Worm (Caenorhabditis elegans) whole organism, L3 larva: ENCODE data around the gene iglr-2.

Experiments used
- R02D3.7 ChIP-seq: fragments of 150-350 bp; optimal IDR thresholded peaks from 2 replicates; lab custom pipeline; 2014; ENCODE audit warnings: missing biosample characterization, missing genetic modification characterization
- ama-1 ChIP-seq: fragments of 150-350 bp; optimal IDR thresholded peaks from 2 replicates; lab custom pipeline; 2018
- ceh-16 ChIP-seq: sonication (generic microtip); optimal IDR thresholded peaks from 2 replicates; lab custom pipeline; 2017; ENCODE audit warnings: missing biosample characterization, missing genetic modification characterization
- ceh-28 ChIP-seq: fragments of 150-350 bp; optimal IDR thresholded peaks from 2 replicates; lab custom pipeline; 2014; ENCODE audit warnings: missing biosample characterization, missing genetic modification reagents, missing genetic modification characterization
- ceh-82 ChIP-seq: fragments of 150-350 bp; optimal IDR thresholded peaks from 2 replicates; lab custom pipeline; 2014; ENCODE audit warnings: missing biosample characterization, missing genetic modification characterization
- ceh-9 ChIP-seq: sonication (generic microtip); optimal IDR thresholded peaks from 2 replicates; lab custom pipeline; 2018; ENCODE audit warnings: missing biosample characterization, missing genetic modification characterization
- daf-12 ChIP-seq: fragments of 150-350 bp; optimal IDR thresholded peaks from 2 replicates; lab custom pipeline; 2014; ENCODE audit warnings: missing biosample characterization, missing genetic modification reagents, missing genetic modification characterization
- egl-27 ChIP-seq: sonication (generic microtip); optimal IDR thresholded peaks from 4 replicates; lab custom pipeline; 2017; ENCODE audit warnings: missing biosample characterization, missing genetic modification reagents, missing genetic modification characterization
- egl-5 ChIP-seq: fragments of 150-350 bp; optimal IDR thresholded peaks from 2 replicates; lab custom pipeline; 2017; ENCODE audit warnings: missing biosample characterization, missing genetic modification reagents, missing genetic modification characterization, inconsistent platforms
- elt-1 ChIP-seq: fragments of 150-350 bp; optimal IDR thresholded peaks from 2 replicates; lab custom pipeline; 2014; ENCODE audit warnings: missing biosample characterization, missing genetic modification characterization
- elt-2 ChIP-seq: sonication (generic microtip); optimal IDR thresholded peaks from 2 replicates; lab custom pipeline; 2016; ENCODE audit warnings: missing genetic modification reagents, mild to moderate bottlenecking, missing genetic modification characterization, missing compliant biosample characterization
- elt-3 ChIP-seq, 3 experiments: fragments of 150-350 bp in 1 of 3; sonication (generic microtip) in 2 of 3; optimal IDR thresholded peaks; 2 replicates in 2 of 3; 4 replicates in 1 of 3; lab custom pipeline; 2014 to 2017; ENCODE audit warnings: missing biosample characterization in 3 of 3, missing genetic modification characterization in 3 of 3
- eor-1 ChIP-seq, 2 experiments: fragments of 150-350 bp; optimal IDR thresholded peaks; 2 replicates each; lab custom pipeline; 2014 to 2018; ENCODE audit warnings: missing biosample characterization in 2 of 2, missing genetic modification characterization in 2 of 2
- fkh-10 ChIP-seq: sonication (generic microtip); optimal IDR thresholded peaks from 2 replicates; lab custom pipeline; 2017; ENCODE audit warnings: missing biosample characterization, missing genetic modification reagents, missing genetic modification characterization
- fkh-2 ChIP-seq: fragments of 150-350 bp; optimal IDR thresholded peaks from 2 replicates; lab custom pipeline; 2014; ENCODE audit warnings: missing biosample characterization, missing genetic modification reagents, missing genetic modification characterization
- fos-1 ChIP-seq: fragments of 150-350 bp; optimal IDR thresholded peaks from 2 replicates; lab custom pipeline; 2014; ENCODE audit warnings: missing biosample characterization, missing genetic modification characterization
- hmg-11 ChIP-seq: sonication (generic microtip); optimal IDR thresholded peaks from 2 replicates; lab custom pipeline; 2016; ENCODE audit warnings: missing genetic modification characterization, missing compliant biosample characterization
- jun-1 ChIP-seq: fragments of 150-350 bp; optimal IDR thresholded peaks from 2 replicates; lab custom pipeline; 2014; ENCODE audit warnings: missing biosample characterization, missing genetic modification reagents, missing genetic modification characterization
- lin-15B ChIP-seq: fragments of 150-350 bp; optimal IDR thresholded peaks from 2 replicates; lab custom pipeline; 2014; ENCODE audit warnings: missing biosample characterization, missing genetic modification characterization
- lin-39 ChIP-seq: fragments of 150-350 bp; optimal IDR thresholded peaks from 2 replicates; lab custom pipeline; 2018; ENCODE audit warnings: missing biosample characterization, missing genetic modification reagents, missing genetic modification characterization
- lsy-12 ChIP-seq: sonication (generic microtip); optimal IDR thresholded peaks from 2 replicates; lab custom pipeline; 2016; ENCODE audit warnings: mild to moderate bottlenecking, missing genetic modification characterization, missing compliant biosample characterization
- mdl-1 ChIP-seq: fragments of 150-350 bp; optimal IDR thresholded peaks from 2 replicates; lab custom pipeline; 2014; ENCODE audit warnings: missing biosample characterization, missing genetic modification characterization
- mml-1 ChIP-seq: fragments of 150-350 bp; sonication (generic microtip); optimal IDR thresholded peaks from 3 replicates; lab custom pipeline; 2014; ENCODE audit warnings: missing biosample characterization, missing genetic modification characterization
- nfya-1 ChIP-seq: sonication (generic microtip); optimal IDR thresholded peaks from 2 replicates; lab custom pipeline; 2017; ENCODE audit warnings: missing genetic modification characterization, mild to moderate bottlenecking, missing compliant biosample characterization, antibody characterized with exemption, moderate library complexity; ENCODE audit not compliant: insufficient read depth
- nhr-11 ChIP-seq: fragments of 150-350 bp; optimal IDR thresholded peaks from 2 replicates; lab custom pipeline; 2014; ENCODE audit warnings: missing biosample characterization, missing genetic modification characterization
- nhr-23 ChIP-seq: fragments of 150-350 bp; optimal IDR thresholded peaks from 2 replicates; lab custom pipeline; 2014; ENCODE audit warnings: missing biosample characterization, missing genetic modification reagents, missing genetic modification characterization
- nhr-25 ChIP-seq: sonication (generic microtip); optimal IDR thresholded peaks from 2 replicates; lab custom pipeline; 2017; ENCODE audit warnings: missing biosample characterization, missing genetic modification characterization
- nhr-28 ChIP-seq: fragments of 150-350 bp; optimal IDR thresholded peaks from 2 replicates; lab custom pipeline; 2014; ENCODE audit warnings: missing biosample characterization, missing genetic modification characterization
- nhr-43 ChIP-seq: sonication (generic microtip); optimal IDR thresholded peaks from 2 replicates; lab custom pipeline; 2016; ENCODE audit warnings: mild to moderate bottlenecking, missing genetic modification characterization, missing compliant biosample characterization; ENCODE audit not compliant: poor library complexity, severe bottlenecking
- nhr-67 ChIP-seq: fragments of 150-350 bp; optimal IDR thresholded peaks from 2 replicates; lab custom pipeline; 2014; ENCODE audit warnings: missing biosample characterization, missing genetic modification characterization
- nhr-76 ChIP-seq: fragments of 150-350 bp; sonication (generic microtip); optimal IDR thresholded peaks from 5 replicates; lab custom pipeline; 2014; ENCODE audit warnings: missing biosample characterization, missing genetic modification characterization
- nhr-77 ChIP-seq: fragments of 150-350 bp; optimal IDR thresholded peaks from 2 replicates; lab custom pipeline; 2014; ENCODE audit warnings: missing biosample characterization, missing genetic modification characterization
- pha-4 ChIP-seq: fragments of 150-350 bp; optimal IDR thresholded peaks from 2 replicates; lab custom pipeline; 2014; ENCODE audit warnings: missing biosample characterization, missing genetic modification reagents, missing genetic modification characterization
- pqm-1 ChIP-seq: fragments of 150-350 bp; optimal IDR thresholded peaks from 2 replicates; lab custom pipeline; 2017; ENCODE audit warnings: missing biosample characterization, missing genetic modification characterization, inconsistent platforms
- sea-2 ChIP-seq: fragments of 150-350 bp; sonication (generic microtip); optimal IDR thresholded peaks from 4 replicates; lab custom pipeline; 2014; ENCODE audit warnings: missing biosample characterization, missing genetic modification reagents, missing genetic modification characterization
- snpc-4 ChIP-seq: fragments of 150-350 bp; optimal IDR thresholded peaks from 2 replicates; lab custom pipeline; 2014; ENCODE audit warnings: missing biosample characterization, missing genetic modification characterization
- tbx-2 ChIP-seq: sonication (generic microtip); optimal IDR thresholded peaks from 2 replicates; lab custom pipeline; 2016; ENCODE audit warnings: mild to moderate bottlenecking, missing genetic modification characterization, missing compliant biosample characterization
- unc-39 ChIP-seq: sonication (generic microtip); optimal IDR thresholded peaks from 4 replicates; lab custom pipeline; 2017; ENCODE audit warnings: missing biosample characterization, missing genetic modification characterization
- ztf-11 ChIP-seq: fragments of 150-350 bp; optimal IDR thresholded peaks from 2 replicates; lab custom pipeline; 2014; ENCODE audit warnings: missing biosample characterization, missing genetic modification characterization
- ztf-4 ChIP-seq: fragments of 150-350 bp; optimal IDR thresholded peaks from 2 replicates; lab custom pipeline; 2014; ENCODE audit warnings: missing biosample characterization, missing genetic modification characterization

The iglr-2 gene

ce11 chrIII:8370188-8370587, 39.1 kb upstream of the iglr-2 start:
- TF ChIP-seq elt-3 (tag; optimal IDR thresholded peaks at IDR 0.05; lab: Kevin White, UChicago) (no peak), daf-12 (no peak), lsy-12 (tag; lab: Kevin White, UChicago) (no peak), nhr-76 (tag; lab: Kevin White, UChicago) (no peak)

ce11 chrIII:8369172-8369571, 38.1 kb upstream of the iglr-2 start:
- TF ChIP-seq pqm-1 (tag; lab: Kevin White, UChicago) (no peak), nhr-28 (tag; lab: Kevin White, UChicago) (no peak), lin-15B (no peak), egl-5 (tag; lab: Kevin White, UChicago) (no peak), nfya-1 (tag; lab: Kevin White, UChicago) (no peak), elt-3 (tag; optimal IDR thresholded peaks at IDR 0.05; lab: Kevin White, UChicago) (no peak), unc-39 (tag; lab: Kevin White, UChicago) (no peak), snpc-4 (tag; lab: Kevin White, UChicago) (no peak), nhr-25 (tag; lab: Kevin White, UChicago) (no peak), elt-1 (tag; lab: Kevin White, UChicago) (no peak), fkh-2 (no peak), ceh-16 (tag; lab: Kevin White, UChicago) (no peak), ceh-82 (tag; lab: Kevin White, UChicago) (no peak), egl-27 (tag; lab: Kevin White, UChicago) (no peak), nhr-43 (tag; lab: Kevin White, UChicago) (no peak), elt-2 (tag; lab: Kevin White, UChicago) (no peak), ceh-28 (no peak)

- TF ChIP-seq nhr-25 (tag; lab: Kevin White, UChicago): peak; percentile 15
- no peak for TF ChIP-seq ceh-16 (tag; lab: Kevin White, UChicago)
- TF ChIP-seq, all 47 proteins: peak for 1
Measured at ce11 chrIII:8368619-8369018, 37.5 kb upstream of the iglr-2 start, which contains the start of gene R05D3.9. R05D3.9 (minus strand) TSS chrIII:8368719.

ce11 chrIII:8363253-8364061, 32.3 kb upstream of the iglr-2 start, which contains the start of gene R05D3.3:
R05D3.3 (plus strand) TSS chrIII:8364011.
- no peak for TF ChIP-seq mml-1 (tag; lab: Kevin White, UChicago)
- no peak for TF ChIP-seq pqm-1 (tag; lab: Kevin White, UChicago)
- no peak for TF ChIP-seq lin-15B
- no peak for TF ChIP-seq sea-2 (GFP tag; lab: Kevin White, UChicago)
- TF ChIP-seq nhr-28 (tag; lab: Kevin White, UChicago): no peak
- TF ChIP-seq tbx-2 (tag; lab: Kevin White, UChicago): no peak
- no peak for TF ChIP-seq fkh-10 (GFP tag; lab: Kevin White, UChicago)
- TF ChIP-seq nhr-11: no peak
- TF ChIP-seq R02D3.7 (tag; lab: Kevin White, UChicago): no peak
- no peak for TF ChIP-seq pha-4 (tag; lab: Kevin White, UChicago)
- TF ChIP-seq fos-1 (tag; lab: Kevin White, UChicago): no peak
- TF ChIP-seq hmg-11: no peak
- TF ChIP-seq, all 47 proteins: peak for 0

ce11 chrIII:8358213-8358672, 27.1 kb upstream of the iglr-2 start, which contains the start of the genes R05D3.8 and rfp-1:
R05D3.8 (minus strand) TSS chrIII:8358327.
rfp-1 (plus strand) TSS chrIII:8358622.
- TF ChIP-seq snpc-4 (tag; lab: Kevin White, UChicago) (peak; percentile 39), lin-15B (peak; percentile 98), elt-2 (tag; lab: Kevin White, UChicago) (peak; percentile 56), nhr-43 (tag; lab: Kevin White, UChicago) (peak; percentile 62), lin-39 (tag; lab: Kevin White, UChicago) (peak; percentile 92), nhr-11 (peak; percentile 20), nhr-76 (tag; lab: Kevin White, UChicago) (no peak), nhr-67 (tag; lab: Kevin White, UChicago) (no peak), eor-1 (tag; optimal IDR thresholded peaks at IDR 0.05; lab: Kevin White, UChicago) (no peak), nhr-28 (tag; lab: Kevin White, UChicago) (no peak), ztf-11 (no peak), nhr-77 (tag; lab: Kevin White, UChicago) (no peak), nhr-23 (tag; lab: Kevin White, UChicago) (peak; percentile 85), elt-3 (tag; optimal IDR thresholded peaks at IDR 0.05; lab: Kevin White, UChicago) (peak in 1 of 3 experiments; percentile 26), ceh-16 (tag; lab: Kevin White, UChicago) (no peak), ztf-4 (no peak), egl-5 (tag; lab: Kevin White, UChicago) (peak; percentile 99), pha-4 (tag; lab: Kevin White, UChicago) (peak; percentile 97), jun-1 (peak; percentile 16), mml-1 (tag; lab: Kevin White, UChicago) (no peak), ceh-9 (tag; lab: Kevin White, UChicago) (no peak), ama-1 (peak; percentile 27), mdl-1 (tag; lab: Kevin White, UChicago) (no peak), nhr-25 (tag; lab: Kevin White, UChicago) (peak; percentile 60), nfya-1 (tag; lab: Kevin White, UChicago) (peak; percentile 96), R02D3.7 (tag; lab: Kevin White, UChicago) (peak; percentile 99), tbx-2 (tag; lab: Kevin White, UChicago) (no peak), unc-39 (tag; lab: Kevin White, UChicago) (no peak), fkh-2 (no peak)
